Worm (Caenorhabditis elegans) whole organism, L1 larva: ENCODE measurements around the gene F35D2.2.

Source experiments
- aha-1 ChIP-seq: fragments of 150-350 bp; optimal IDR thresholded peaks from 2 replicates; lab custom pipeline; 2014; ENCODE audit warnings: missing biosample characterization, missing genetic modification characterization
- blmp-1 ChIP-seq: fragments of 150-350 bp; optimal IDR thresholded peaks from 2 replicates; lab custom pipeline; 2014; ENCODE audit warnings: missing biosample characterization, missing genetic modification characterization
- ceh-82 ChIP-seq, 3 experiments: fragments of 150-350 bp in 1 of 3; sonication (generic microtip) in 2 of 3; optimal IDR thresholded peaks; 2 replicates each; lab custom pipeline; 2014 to 2017; ENCODE audit warnings: missing biosample characterization in 3 of 3, missing genetic modification characterization in 3 of 3
- dpl-1 ChIP-seq, 3 experiments: fragments of 150-350 bp in 2 of 3; sonication (generic microtip) in 1 of 3; optimal IDR thresholded peaks; 2 replicates each; lab custom pipeline; 2014 to 2017; ENCODE audit warnings: missing biosample characterization in 3 of 3, missing genetic modification characterization in 3 of 3, missing genetic modification reagents in 3 of 3
- fkh-10 ChIP-seq: sonication (generic microtip); optimal IDR thresholded peaks from 2 replicates; lab custom pipeline; 2017; ENCODE audit warnings: missing biosample characterization, missing genetic modification reagents, missing genetic modification characterization
- lin-39 ChIP-seq: fragments of 150-350 bp; optimal IDR thresholded peaks from 2 replicates; lab custom pipeline; 2014; ENCODE audit warnings: missing biosample characterization, missing genetic modification reagents, missing genetic modification characterization
- nhr-85 ChIP-seq: sonication (generic microtip); peaks from one replicate; lab custom pipeline; 2016; ENCODE audit warnings: missing genetic modification characterization, inconsistent platforms, missing compliant biosample characterization
- pax-3 ChIP-seq: fragments of 200-800 bp; sonication (Bioruptor generic); optimal IDR thresholded peaks from 2 replicates; lab custom pipeline; 2018; ENCODE audit warnings: mild to moderate bottlenecking, missing genetic modification characterization, moderate library complexity, missing compliant biosample characterization
- swsn-7 ChIP-seq: sonication (generic microtip); optimal IDR thresholded peaks from 2 replicates; lab custom pipeline; 2016; ENCODE audit warnings: missing genetic modification characterization, missing compliant biosample characterization
- tbx-2 ChIP-seq: sonication (generic microtip); optimal IDR thresholded peaks from 2 replicates; lab custom pipeline; 2016; ENCODE audit warnings: missing genetic modification characterization, missing compliant biosample characterization
- tlp-1 ChIP-seq: fragments of 150-350 bp; optimal IDR thresholded peaks from 2 replicates; lab custom pipeline; 2014; ENCODE audit warnings: missing biosample characterization, missing genetic modification characterization
- unc-62 ChIP-seq: fragments of 150-350 bp; optimal IDR thresholded peaks from 2 replicates; lab custom pipeline; 2014; ENCODE audit warnings: missing biosample characterization, missing genetic modification reagents, missing genetic modification characterization
- zag-1 ChIP-seq: fragments of 150-350 bp; optimal IDR thresholded peaks from 2 replicates; lab custom pipeline; 2014; ENCODE audit warnings: missing biosample characterization, missing genetic modification characterization
- ztf-11 ChIP-seq, 2 experiments: sonication (generic microtip); optimal IDR thresholded peaks; 2 replicates each; lab custom pipeline; 2016 to 2017; ENCODE audit warnings: missing genetic modification characterization in 2 of 2, missing biosample characterization in 1 of 2, missing compliant biosample characterization in 1 of 2

ce11 chrII:7570305-7570704 lies 3.9 kb upstream of the F35D2.2 start, which contains the start of gene F35D2.3:
- TF ChIP-seq tbx-2 = no peak
- no peak for TF ChIP-seq dpl-1 (GFP tag; optimal IDR thresholded peaks at IDR 0.05; lab: Kevin White, UChicago)
- no peak for TF ChIP-seq pax-3 (tag; lab: Kevin White, UChicago)
- no peak for TF ChIP-seq nhr-85 (tag; lab: Kevin White, UChicago)
- TF ChIP-seq ztf-11 (tag; optimal IDR thresholded peaks at IDR 0.05; lab: Kevin White, UChicago) = no peak
- TF ChIP-seq aha-1 (tag; lab: Kevin White, UChicago) = no peak
- TF ChIP-seq zag-1 (tag; lab: Kevin White, UChicago) = no peak
- no peak for TF ChIP-seq swsn-7
- TF ChIP-seq blmp-1 (tag; lab: Kevin White, UChicago) = no peak
- TF ChIP-seq unc-62 (GFP tag; lab: Kevin White, UChicago) = no peak
- no peak for TF ChIP-seq tlp-1 (tag; lab: Kevin White, UChicago)
- TF ChIP-seq ceh-82 (tag; optimal IDR thresholded peaks at IDR 0.05; lab: Kevin White, UChicago) = no peak
- no peak for TF ChIP-seq lin-39 (tag; lab: Kevin White, UChicago)
- TF ChIP-seq fkh-10 = no peak
